Worm (Caenorhabditis elegans): Measurements from ENCODE around the gene cox-15.

DNA sequence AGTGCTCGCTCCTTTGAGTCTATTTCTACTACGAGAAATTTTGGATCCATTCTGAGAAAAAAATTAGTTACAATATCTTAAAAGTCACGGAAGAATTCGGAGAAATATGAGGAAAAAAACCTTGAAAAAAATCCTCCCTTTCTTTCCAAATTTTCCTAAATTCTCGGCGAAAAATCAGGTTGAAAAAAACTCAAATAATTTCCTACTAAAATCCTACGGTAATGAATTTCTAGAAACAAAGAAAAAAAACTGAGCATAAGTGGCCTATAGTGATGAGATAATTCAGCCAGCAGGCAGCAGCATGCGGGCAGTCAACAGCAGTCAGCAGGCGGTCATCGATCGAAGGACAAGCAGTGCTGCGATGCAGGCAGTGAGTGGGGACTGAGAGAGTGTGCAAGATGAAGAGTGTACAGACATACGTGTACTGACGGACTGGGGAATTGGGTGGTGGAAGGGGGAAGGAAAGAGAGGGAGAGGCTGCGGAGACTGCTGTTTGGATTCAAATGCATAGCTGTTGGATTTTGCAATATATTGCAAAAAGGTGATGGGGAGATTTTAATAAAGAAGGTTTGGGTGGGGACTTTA lies 49.9 kb downstream of the cox-15 start, which contains the start of gene lir-3:
- no peak for TF ChIP-seq F37B4.10 (GFP tag; IDR thresholded peaks at IDR 0.05)
- TF ChIP-seq ztf-26 (tag; optimal IDR thresholded peaks at IDR 0.05) = no peak
- TF ChIP-seq dpl-1 (GFP tag; optimal IDR thresholded peaks at IDR 0.05) = no peak
- no peak for TF ChIP-seq fkh-3 (tag; optimal IDR thresholded peaks at IDR 0.05)
- TF ChIP-seq ets-4 (GFP tag; optimal IDR thresholded peaks at IDR 0.05) = no peak
- TF ChIP-seq dox-1 (GFP tag; IDR thresholded peaks at IDR 0.05) = peak; percentile 19; the same call in 1 of the 2 replicates
- TF ChIP-seq aptf-2 (GFP tag; conservative IDR thresholded peaks at IDR 0.05) = no peak
- TF ChIP-seq ccch-3 (GFP tag; optimal IDR thresholded peaks at IDR 0.05) = no peak
- no peak for TF ChIP-seq Y53G8AR.9 (GFP tag; conservative IDR thresholded peaks at IDR 0.05)
- TF ChIP-seq hsf-1 (GFP tag; IDR thresholded peaks at IDR 0.05) = no peak
- no peak for TF ChIP-seq ztf-22 (GFP tag; optimal IDR thresholded peaks at IDR 0.05)
- no peak for TF ChIP-seq lin-54 (GFP tag; optimal IDR thresholded peaks at IDR 0.05)
